Fruit fly (Drosophila melanogaster): ENCODE measurements around the gene Ubx.

- TF ChIP-seq CTCF (optimal IDR thresholded peaks at IDR 0.05) (peak; percentile 85 to 87), CG8478 (optimal IDR thresholded peaks at IDR 0.05) (no peak)
These were observed 48.2 kb upstream of the Ubx start for dm6 chr3R:16782401-16782800.
